Worm (Caenorhabditis elegans): Measurements from ENCODE around the gene abts-3.

- TF ChIP-seq dao-5 (tag; optimal IDR thresholded peaks at IDR 0.05) (no peak), him-1 (tag; optimal IDR thresholded peaks at IDR 0.05) (no peak), W03F9.2 (tag; optimal IDR thresholded peaks at IDR 0.05) (no peak)
These were observed 4.0 kb downstream of the abts-3 start for ce11 chrII:6136712-6137111.
